Worm (Caenorhabditis elegans) whole organism, dauer: Measurements from ENCODE around the gene cutl-28.
A peak's percentile ranks its signal among the peaks of the same experiment; 100 is the strongest.

ENCODE experiments used
- unc-62 ChIP-seq: sonication (generic microtip); optimal IDR thresholded peaks from 2 replicates; lab custom pipeline; 2017; ENCODE audit warnings: missing biosample characterization, missing genetic modification reagents, missing genetic modification characterization

The cutl-28 gene

DNA sequence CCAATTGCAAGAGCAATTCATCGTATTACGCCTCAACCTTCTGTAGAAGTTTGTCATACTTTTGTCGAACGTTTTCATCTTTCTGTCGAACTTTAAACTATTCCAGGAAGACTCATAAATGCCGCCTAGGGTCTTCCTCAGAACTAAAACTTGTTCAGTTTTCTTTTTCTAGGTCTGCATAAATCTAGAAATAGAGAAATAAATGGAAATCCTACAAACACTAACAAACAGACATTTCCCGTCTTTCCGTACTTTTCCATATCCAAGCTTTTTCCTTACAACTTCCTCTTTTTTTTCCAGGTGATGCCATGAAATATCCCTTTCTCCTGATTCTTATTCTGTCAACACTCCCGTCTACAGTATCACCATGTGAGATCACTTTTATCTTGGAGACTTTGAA lies at the start of gene cutl-28:
cutl-28 (plus strand) TSS at position 301 of the 400 bp plus-strand sequence.
- TF ChIP-seq unc-62 (GFP tag; lab: Kevin White, UChicago): no peak

DNA sequence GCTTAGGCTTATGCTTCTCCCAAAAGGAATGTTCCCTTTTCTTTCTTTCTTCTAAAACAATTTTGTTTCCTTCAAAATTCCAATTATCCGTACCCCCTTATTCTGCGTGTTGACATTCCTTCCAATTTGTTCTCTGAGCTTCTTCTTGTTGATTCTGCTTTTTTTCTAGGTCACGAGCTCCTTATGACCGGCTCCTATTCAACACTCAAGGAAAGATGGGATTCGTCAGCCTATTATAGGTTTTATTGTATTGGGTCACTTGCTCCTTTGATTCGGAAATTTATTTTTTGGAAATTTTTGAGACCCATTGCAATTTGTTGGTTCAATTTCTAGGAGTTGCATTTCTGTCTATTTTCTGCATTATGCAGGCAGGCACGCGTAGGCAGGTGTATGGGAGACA lies 45.1 kb upstream of the cutl-28 start:
- TF ChIP-seq unc-62 (GFP tag; lab: Kevin White, UChicago): no peak

DNA sequence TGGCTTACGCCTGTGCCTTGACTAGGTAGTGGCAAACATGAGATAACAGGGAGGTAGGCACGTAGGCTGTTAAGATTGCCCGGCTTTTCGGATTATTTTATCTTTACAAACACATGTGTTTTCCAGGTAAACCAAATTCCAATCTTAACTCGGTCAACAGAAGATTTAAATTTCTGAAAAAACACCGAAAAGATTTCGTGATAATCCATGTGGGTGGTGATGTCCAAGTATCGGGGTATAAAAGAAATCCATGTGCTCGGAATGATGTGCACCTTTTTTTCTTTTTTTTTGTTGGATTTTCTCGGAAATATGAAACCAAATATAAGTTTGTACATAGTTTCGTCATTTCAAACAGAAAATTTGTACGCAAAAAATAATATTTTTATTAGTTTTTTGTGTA lies 40.8 kb upstream of the cutl-28 start:
- no peak for TF ChIP-seq unc-62 (GFP tag; lab: Kevin White, UChicago)

DNA sequence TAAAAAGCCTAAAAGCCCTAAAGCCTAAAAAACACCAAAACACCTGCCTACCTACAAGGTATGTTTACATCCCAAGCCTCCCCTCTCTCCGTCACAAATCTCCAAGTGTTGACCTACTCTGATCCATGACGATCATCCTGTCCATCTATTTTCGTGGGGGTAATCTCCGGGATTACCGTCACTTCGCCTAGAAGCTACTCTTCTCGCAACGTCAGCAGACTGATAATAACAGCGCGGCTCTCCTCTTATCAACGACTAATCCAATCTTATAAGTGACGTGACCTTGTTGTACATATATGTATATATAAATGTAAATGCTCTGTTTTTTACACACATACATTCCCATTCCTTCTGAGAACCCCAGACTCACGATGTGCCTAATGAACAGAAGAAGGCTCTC lies 35.9 kb upstream of the cutl-28 start:
- no peak for TF ChIP-seq unc-62 (GFP tag; lab: Kevin White, UChicago)

DNA sequence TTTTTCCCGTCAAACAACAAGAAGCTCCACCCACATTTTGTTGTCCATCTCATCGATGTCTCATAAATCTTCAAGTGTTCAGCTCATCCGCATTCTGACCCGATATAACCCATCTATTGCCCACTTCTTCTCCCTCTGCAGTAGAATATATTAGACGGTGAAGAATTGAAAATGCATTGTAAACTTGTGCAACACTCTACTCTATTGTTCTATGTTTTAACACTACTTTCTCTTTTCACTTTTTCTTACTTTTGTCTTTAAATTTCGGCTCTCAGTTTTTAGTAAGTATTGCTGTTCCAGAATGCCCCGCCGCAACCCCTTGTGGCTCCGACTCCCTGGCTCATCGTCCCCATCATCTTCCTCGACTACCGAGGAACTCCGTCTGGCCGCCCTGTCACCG lies 34.9 kb upstream of the cutl-28 start, which contains the start of gene K11H12.9:
K11H12.9 (plus strand) TSS at position 301 of the 400 bp plus-strand sequence.
- no peak for TF ChIP-seq unc-62 (GFP tag; lab: Kevin White, UChicago)

DNA sequence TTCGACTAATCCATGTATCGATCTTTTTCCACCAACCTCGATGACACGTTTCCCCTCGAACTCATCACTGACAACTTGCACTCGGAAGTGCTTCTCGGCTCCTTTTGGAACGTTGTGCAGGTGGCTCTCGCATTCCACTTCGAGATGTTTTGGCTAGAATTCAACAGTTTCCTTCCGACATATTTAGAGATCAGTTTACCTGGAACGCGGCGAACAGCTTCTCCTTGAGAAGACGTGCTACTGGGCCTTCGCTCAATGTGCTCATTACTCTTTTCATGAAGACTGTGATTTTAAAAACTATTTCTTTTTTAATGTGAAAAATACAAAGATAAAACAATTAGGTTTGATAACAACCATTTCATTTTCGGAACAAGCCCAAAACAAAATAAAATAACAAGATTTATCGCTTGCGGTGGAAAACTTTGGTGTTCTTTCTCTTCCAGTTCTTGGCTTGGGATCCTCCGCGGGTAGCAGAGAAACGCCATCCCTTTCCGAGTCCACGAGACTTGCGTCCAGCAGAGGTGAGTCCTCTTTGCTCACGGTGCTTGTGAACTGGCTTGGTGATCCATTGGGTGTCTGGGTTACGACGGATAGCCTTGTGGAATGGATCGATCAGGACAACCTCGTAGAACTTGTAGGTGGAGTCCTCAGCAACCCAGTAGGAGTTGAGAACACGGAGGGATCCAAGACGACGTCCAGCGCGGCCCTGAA lies 31.0 kb upstream of the cutl-28 start, which contains the start of gene K11H12.1:
K11H12.1 (minus strand) TSS at position 284 of the 711 bp plus-strand sequence.
- no peak for TF ChIP-seq unc-62 (GFP tag; lab: Kevin White, UChicago)

DNA sequence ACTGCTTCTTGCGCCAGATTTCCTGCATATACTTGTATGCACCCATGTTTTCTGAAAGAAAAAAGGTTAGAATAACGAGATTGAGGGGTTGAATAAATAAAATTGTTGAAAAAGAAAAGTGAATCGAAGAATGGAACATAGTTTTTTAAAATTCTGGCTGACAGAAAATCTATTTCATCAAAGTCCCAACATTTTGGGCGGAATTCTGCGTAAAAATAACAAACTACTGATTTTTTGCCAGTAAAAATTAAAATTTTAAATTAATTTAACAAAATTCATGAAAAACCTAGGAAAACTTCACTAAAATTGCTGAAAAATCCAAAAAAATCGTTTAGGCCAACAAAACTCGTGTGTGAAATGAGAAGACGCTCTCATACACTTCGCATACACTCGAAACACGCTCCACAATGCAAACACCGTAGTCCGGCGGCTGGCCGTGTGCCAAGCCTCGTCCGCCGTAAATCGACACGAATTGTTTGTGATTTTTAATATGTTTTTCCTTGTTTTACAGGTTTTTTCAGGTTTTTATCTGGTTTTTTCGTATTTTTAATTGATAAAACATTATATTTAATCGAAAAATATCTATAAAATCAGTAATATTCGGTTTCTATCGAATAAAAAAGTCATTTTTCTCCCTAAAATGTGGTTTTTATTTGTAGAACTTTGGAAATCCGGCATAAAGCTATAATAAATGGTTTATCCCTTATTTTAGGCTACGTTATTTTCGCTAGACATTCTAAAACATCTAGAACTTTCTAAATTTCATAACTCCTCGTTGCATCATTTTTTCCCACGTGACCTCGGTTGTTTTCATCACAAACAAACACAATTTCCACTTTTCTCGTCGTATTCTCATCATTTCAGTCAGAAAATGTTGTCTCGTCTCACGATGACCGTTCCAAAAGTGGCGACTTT lies 29.5 kb upstream of the cutl-28 start, which contains the start of the genes rpl-15 and K11H12.8:
rpl-15 (minus strand) TSS at position 51 of the 915 bp plus-strand sequence.
K11H12.8 (plus strand) TSS at position 865 of the 915 bp plus-strand sequence.
- TF ChIP-seq unc-62 (GFP tag; lab: Kevin White, UChicago): peak; percentile 54

DNA sequence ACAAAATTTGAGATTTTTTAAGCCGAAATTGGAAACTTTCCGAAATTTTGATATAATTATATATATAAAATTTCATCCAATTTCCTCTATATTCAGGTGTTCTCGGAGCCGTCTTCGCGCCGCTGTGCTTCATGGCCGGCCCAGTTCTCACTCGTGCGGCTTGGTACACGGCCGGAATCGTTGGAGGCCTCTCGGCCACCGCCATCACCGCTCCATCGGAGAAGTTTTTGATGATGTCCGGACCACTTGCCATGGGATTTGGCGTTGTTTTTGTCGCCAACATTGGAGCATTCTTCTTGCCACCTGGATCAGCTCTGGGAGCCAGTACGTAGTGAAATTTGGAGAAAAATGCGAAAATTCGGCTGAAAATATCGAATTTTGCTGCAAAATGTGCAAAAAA lies 27.3 kb upstream of the cutl-28 start:
- no peak for TF ChIP-seq unc-62 (GFP tag; lab: Kevin White, UChicago)

DNA sequence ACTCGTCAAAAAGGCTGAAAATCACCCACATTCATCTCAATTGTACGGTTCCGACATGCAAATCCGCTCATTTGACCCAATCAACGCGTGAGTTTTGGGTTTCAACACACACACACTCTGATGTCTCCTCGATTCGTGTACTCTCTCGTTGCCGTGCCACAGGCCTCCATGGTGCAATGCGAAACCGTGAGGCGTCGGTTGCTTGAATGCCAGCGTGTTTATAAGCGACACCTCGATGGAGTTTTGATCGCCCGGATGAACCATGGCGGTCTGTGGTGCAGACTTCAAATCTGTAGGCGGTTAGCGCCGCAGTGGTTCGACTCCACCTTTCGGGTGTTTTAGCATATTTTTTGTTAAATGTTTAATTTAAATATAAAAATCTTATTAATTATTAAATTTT lies 26.4 kb upstream of the cutl-28 start:
- no peak for TF ChIP-seq unc-62 (GFP tag; lab: Kevin White, UChicago)

DNA sequence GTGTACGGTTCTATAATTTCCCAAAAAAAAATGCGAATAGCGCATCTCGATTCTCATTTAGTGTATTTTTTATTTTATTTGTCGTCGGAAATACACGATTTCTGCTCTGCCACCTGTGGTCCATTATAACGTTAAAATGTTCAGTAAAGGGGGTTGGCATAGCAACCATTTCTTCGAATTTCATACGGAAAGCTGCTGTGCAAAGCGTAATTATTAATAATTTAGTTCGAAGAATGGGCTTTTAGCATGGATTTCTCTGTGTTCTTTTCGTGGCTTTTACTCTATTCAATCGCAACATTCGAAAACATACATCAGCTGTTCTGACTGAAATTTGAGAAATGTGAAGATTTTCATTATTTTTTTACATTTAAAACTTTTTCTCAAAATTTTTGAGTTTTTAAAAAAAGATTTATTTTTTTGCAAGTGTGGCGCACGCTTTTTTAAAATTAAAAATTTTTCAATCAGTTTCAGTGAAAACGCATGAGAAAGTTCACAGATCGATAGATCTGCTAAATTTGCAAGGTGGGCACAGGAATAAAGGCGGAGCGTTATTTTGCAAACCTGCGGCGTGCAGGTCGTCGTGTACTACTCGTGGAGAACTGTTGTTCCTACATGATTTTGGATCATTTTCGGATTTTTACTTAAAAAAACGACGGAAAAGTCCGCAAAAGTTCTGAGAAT lies 25.7 kb upstream of the cutl-28 start:
- no peak for TF ChIP-seq unc-62 (GFP tag; lab: Kevin White, UChicago)

DNA sequence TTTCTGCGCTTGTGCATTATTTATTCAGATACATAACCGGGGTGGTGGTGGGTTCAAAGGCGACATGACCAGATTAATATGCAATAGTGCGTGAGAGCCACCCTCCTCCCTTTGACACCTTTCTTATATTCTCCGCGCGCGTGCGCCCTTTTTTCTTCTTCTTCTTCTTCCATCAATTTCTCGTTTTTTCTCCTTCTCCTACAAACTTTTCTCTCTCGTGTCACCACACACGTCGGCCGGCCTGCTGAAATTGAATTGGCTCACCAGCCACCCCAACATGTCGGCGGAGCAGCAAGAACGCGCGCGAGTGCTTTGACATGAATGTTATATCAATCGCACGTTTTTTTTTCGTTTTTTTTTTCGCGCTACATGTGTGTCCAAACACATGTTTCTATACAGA lies 24.7 kb upstream of the cutl-28 start:
- no peak for TF ChIP-seq unc-62 (GFP tag; lab: Kevin White, UChicago)

DNA sequence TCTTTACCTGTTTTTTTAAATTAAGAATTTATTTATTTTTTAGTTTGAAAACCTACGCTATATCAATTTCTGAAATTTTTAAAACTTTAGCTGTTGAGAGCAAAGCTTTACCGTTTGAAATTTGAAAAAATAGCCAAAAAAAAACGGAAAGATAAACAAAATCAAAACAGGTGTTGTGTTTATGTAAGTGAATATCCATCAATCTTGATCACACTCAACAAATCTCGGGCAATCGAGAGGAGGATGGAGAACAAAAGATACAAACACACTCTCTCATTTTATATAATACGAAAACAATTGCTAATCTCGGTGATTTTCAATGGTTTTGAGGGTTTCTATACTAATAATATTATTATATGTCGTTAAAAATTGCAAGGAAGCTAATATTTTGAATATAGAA lies 22.7 kb upstream of the cutl-28 start:
- no peak for TF ChIP-seq unc-62 (GFP tag; lab: Kevin White, UChicago)

DNA sequence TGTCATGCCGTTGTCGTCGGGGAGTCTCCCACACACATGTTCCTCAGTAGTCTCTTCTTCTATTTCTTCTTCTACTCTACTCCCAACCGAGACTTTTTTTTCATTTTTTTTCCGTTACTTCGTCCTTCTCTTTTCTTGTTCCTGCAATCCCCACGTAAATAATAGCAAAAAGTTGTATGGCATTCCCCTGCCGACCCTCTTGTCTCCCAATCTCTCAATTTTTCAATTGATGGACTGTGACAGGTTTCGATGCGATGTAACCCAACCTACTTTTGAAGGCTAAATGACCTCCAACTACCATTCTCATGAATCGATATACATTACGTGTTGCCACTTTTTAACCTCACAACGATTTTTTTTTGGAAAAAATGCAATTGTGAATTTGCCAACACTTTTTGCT lies 20.2 kb upstream of the cutl-28 start:
- no peak for TF ChIP-seq unc-62 (GFP tag; lab: Kevin White, UChicago)

DNA sequence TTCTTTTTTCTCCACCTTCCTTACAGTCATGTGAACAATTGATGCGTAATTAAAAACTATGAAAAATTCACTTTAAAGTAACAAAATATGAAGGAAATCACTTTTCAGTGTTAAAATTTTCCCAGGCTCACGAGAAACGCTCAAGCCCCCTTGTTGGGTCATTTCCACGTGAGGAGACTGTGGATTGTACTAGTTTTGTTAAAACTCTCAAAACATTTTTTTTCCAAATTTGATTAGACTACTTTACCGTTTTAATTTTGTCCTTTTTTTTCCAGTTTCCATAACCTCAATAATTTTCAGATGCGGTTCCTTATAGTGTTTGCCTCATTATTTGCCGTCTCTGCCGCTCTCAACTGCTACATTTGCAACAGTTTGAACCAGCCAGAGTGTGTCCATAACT lies 19.1 kb upstream of the cutl-28 start, which contains the start of gene K11H12.7:
K11H12.7 (plus strand) TSS at position 301 of the 400 bp plus-strand sequence.
- no peak for TF ChIP-seq unc-62 (GFP tag; lab: Kevin White, UChicago)

DNA sequence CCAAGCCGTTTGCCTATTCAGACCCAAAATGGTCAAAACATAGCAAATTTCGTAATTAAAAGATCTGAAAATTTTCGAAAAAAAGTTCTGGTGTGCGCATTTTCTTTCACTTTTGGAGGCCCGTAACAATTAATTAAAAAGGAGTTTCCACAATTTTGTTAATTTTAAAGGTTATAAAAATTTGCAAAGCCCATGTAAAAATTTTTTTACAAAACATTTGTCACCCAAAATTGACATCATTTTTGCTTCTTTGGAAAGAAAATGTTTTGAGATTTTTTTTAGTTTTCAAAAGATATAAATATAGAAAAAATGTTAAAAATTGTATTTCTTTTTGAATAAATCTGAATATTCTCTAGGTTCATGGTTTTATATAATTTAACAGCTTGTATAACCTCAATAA lies 17.3 kb upstream of the cutl-28 start, which contains the start of gene K11H12.6:
K11H12.6 (plus strand) TSS at position 301 of the 400 bp plus-strand sequence.
- no peak for TF ChIP-seq unc-62 (GFP tag; lab: Kevin White, UChicago)
